Fruit fly (Drosophila melanogaster) whole organism, prepupa: ENCODE results near the gene Bx42.
A peak's percentile ranks its signal among the peaks of the same experiment; 100 is the strongest.

Experiments used
- CG10631 ChIP-seq: fragments of 200-800 bp; sonication (Bioruptor generic); optimal IDR thresholded peaks from 2 replicates; lab custom pipeline; 2016; ENCODE audit warnings: missing biosample characterization, missing genetic modification characterization
- CG10669 ChIP-seq: fragments of 200-800 bp; sonication (Bioruptor generic); optimal IDR thresholded peaks from 3 replicates; lab custom pipeline; 2018; ENCODE audit warnings: missing biosample characterization, mild to moderate bottlenecking, missing genetic modification characterization, moderate library complexity
- CG15336 ChIP-seq: fragments of 200-800 bp; sonication (Bioruptor generic); IDR thresholded peaks from 2 replicates; pipeline ENCODE4 v1.3.6; 2022; ENCODE audit warnings: missing biosample characterization, missing genetic modification characterization
- CG1621 ChIP-seq: fragments of 200-800 bp; sonication (Bioruptor generic); optimal IDR thresholded peaks from 3 replicates; lab custom pipeline; 2018; ENCODE audit warnings: missing biosample characterization, mild to moderate bottlenecking, missing genetic modification characterization
- CG31627 ChIP-seq: fragments of 200-800 bp; sonication (Bioruptor generic); optimal IDR thresholded peaks from 3 replicates; lab custom pipeline; 2016; ENCODE audit warnings: missing biosample characterization, missing genetic modification characterization
- CG32006 ChIP-seq: fragments of 200-800 bp; sonication (Bioruptor generic); optimal IDR thresholded peaks from 3 replicates; lab custom pipeline; 2017; ENCODE audit warnings: missing biosample characterization, mild to moderate bottlenecking, missing genetic modification characterization
- CG34406 ChIP-seq: fragments of 200-800 bp; sonication (Bioruptor generic); optimal IDR thresholded peaks from 3 replicates; lab custom pipeline; 2016; ENCODE audit warnings: missing biosample characterization, missing genetic modification characterization
- CG6808 ChIP-seq: fragments of 200-800 bp; sonication (Bioruptor generic); optimal IDR thresholded peaks from 3 replicates; lab custom pipeline; 2017; ENCODE audit warnings: missing biosample characterization, missing genetic modification characterization, mild to moderate bottlenecking, moderate library complexity, missing genetic modification reagents
- CG7368 ChIP-seq: fragments of 200-800 bp; sonication (Bioruptor generic); optimal IDR thresholded peaks from 3 replicates; lab custom pipeline; 2016; ENCODE audit warnings: missing biosample characterization, missing genetic modification characterization
- CG8119 ChIP-seq: fragments of 200-800 bp; sonication (Bioruptor generic); IDR thresholded peaks from 3 replicates; pipeline ENCODE4 v1.3.6; 2022; ENCODE audit warnings: missing biosample characterization, missing genetic modification characterization
- CG8319 ChIP-seq: fragments of 200-800 bp; sonication (Bioruptor generic); optimal IDR thresholded peaks from 3 replicates; lab custom pipeline; 2016; ENCODE audit warnings: missing biosample characterization, missing genetic modification characterization
- CG8632 ChIP-seq: fragments of 200-800 bp; sonication (Bioruptor generic); optimal IDR thresholded peaks from 3 replicates; lab custom pipeline; 2016; ENCODE audit warnings: missing biosample characterization, missing genetic modification characterization
- CG9139 ChIP-seq: fragments of 200-800 bp; sonication (Bioruptor generic); optimal IDR thresholded peaks from 3 replicates; lab custom pipeline; 2017; ENCODE audit warnings: missing biosample characterization, mild to moderate bottlenecking, missing genetic modification characterization
- Eip75B ChIP-seq: fragments of 200-800 bp; sonication (Bioruptor generic); optimal IDR thresholded peaks from 3 replicates; lab custom pipeline; 2016; ENCODE audit warnings: missing biosample characterization, missing genetic modification characterization
- Eip93F ChIP-seq: fragments of 200-800 bp; sonication (Bioruptor generic); optimal IDR thresholded peaks from 2 replicates; lab custom pipeline; 2016; ENCODE audit warnings: missing biosample characterization, mild to moderate bottlenecking, missing genetic modification characterization
- Ets96B ChIP-seq: fragments of 200-800 bp; optimal IDR thresholded peaks from 2 replicates; lab custom pipeline; 2019; ENCODE audit warnings: missing biosample characterization, mild to moderate bottlenecking, missing genetic modification characterization, moderate library complexity
- Hr38 ChIP-seq: sonication (Bioruptor generic); optimal IDR thresholded peaks from 2 replicates; lab custom pipeline; 2016; ENCODE audit warnings: missing biosample characterization, missing genetic modification characterization
- Hr4 ChIP-seq: fragments of 200-800 bp; sonication (Bioruptor generic); optimal IDR thresholded peaks from 3 replicates; lab custom pipeline; 2016; ENCODE audit warnings: missing biosample characterization, missing genetic modification characterization
- Lpt ChIP-seq: fragments of 200-800 bp; sonication (Bioruptor generic); optimal IDR thresholded peaks from 3 replicates; lab custom pipeline; 2016; ENCODE audit warnings: missing biosample characterization, missing genetic modification characterization
- Smox ChIP-seq: fragments of 200-800 bp; sonication (Bioruptor generic); optimal IDR thresholded peaks from 3 replicates; lab custom pipeline; 2016; ENCODE audit warnings: missing biosample characterization, missing genetic modification characterization
- Sox102F ChIP-seq: fragments of 200-800 bp; sonication (Bioruptor generic); optimal IDR thresholded peaks from 2 replicates; lab custom pipeline; 2016; ENCODE audit warnings: missing biosample characterization, mild to moderate bottlenecking, missing genetic modification characterization
- Sox15 ChIP-seq: fragments of 200-800 bp; sonication (Bioruptor generic); optimal IDR thresholded peaks from 3 replicates; lab custom pipeline; 2016; ENCODE audit warnings: missing biosample characterization, missing genetic modification characterization
- achi ChIP-seq: fragments of 200-800 bp; sonication (Bioruptor generic); optimal IDR thresholded peaks from 3 replicates; lab custom pipeline; 2016; ENCODE audit warnings: missing biosample characterization, missing genetic modification characterization
- acj6 ChIP-seq: fragments of 200-800 bp; sonication (Bioruptor generic); optimal IDR thresholded peaks from 3 replicates; lab custom pipeline; 2016; ENCODE audit warnings: missing biosample characterization, missing genetic modification characterization
- dsx ChIP-seq: fragments of 200-800 bp; optimal IDR thresholded peaks from 3 replicates; lab custom pipeline; 2019; ENCODE audit warnings: missing biosample characterization, mild to moderate bottlenecking, missing genetic modification characterization, moderate library complexity; ENCODE audit not compliant: poor library complexity, severe bottlenecking
- eg ChIP-seq: fragments of 200-800 bp; sonication (Bioruptor generic); IDR thresholded peaks from 3 replicates; pipeline ENCODE4 v1.3.6; 2022; ENCODE audit warnings: missing biosample characterization, missing genetic modification characterization
- fd85E ChIP-seq: fragments of 200-800 bp; sonication (Bioruptor generic); optimal IDR thresholded peaks from 3 replicates; lab custom pipeline; 2016; ENCODE audit warnings: missing biosample characterization, missing genetic modification characterization
- lz ChIP-seq: fragments of 200-800 bp; sonication (Bioruptor generic); optimal IDR thresholded peaks from 3 replicates; lab custom pipeline; 2016; ENCODE audit warnings: missing biosample characterization, missing genetic modification characterization
- net ChIP-seq: fragments of 200-800 bp; sonication (Bioruptor generic); optimal IDR thresholded peaks from 3 replicates; lab custom pipeline; 2016; ENCODE audit warnings: missing biosample characterization, missing genetic modification characterization
- ss ChIP-seq, 2 experiments: fragments of 200-800 bp; sonication (Bioruptor generic); optimal IDR thresholded peaks; 2 replicates in 1 of 2; 3 replicates in 1 of 2; lab custom pipeline; 2017 to 2018; ENCODE audit warnings: mild to moderate bottlenecking in 2 of 2, missing biosample characterization in 2 of 2, missing genetic modification characterization in 2 of 2, moderate library complexity in 1 of 2
- svp ChIP-seq: fragments of 200-800 bp; sonication (Bioruptor generic); peaks from one replicate; lab custom pipeline; 2016; ENCODE audit warnings: missing biosample characterization, missing genetic modification characterization
- vri ChIP-seq: fragments of 200-800 bp; sonication (Bioruptor generic); optimal IDR thresholded peaks from 3 replicates; lab custom pipeline; 2016; ENCODE audit warnings: missing biosample characterization, mild to moderate bottlenecking, missing genetic modification characterization

Bx42 gene

dm6 chrX:9106775-9107283 lies 425 bp upstream of the Bx42 start, which contains the start of gene Arfrp1 (continued):
- TF ChIP-seq CG8632, result no peak
- no peak for TF ChIP-seq CG7368 (GFP tag; lab: Kevin White, UChicago)
- TF ChIP-seq Hr4 (GFP tag; lab: Kevin White, UChicago), result no peak
- TF ChIP-seq CG31627, result peak; percentile 15
- no peak for TF ChIP-seq CG6808
- TF ChIP-seq CG1621 (tag; lab: Kevin White, UChicago), result no peak
- TF ChIP-seq CG10669, result no peak

- TF ChIP-seq CG7368 (GFP tag; lab: Kevin White, UChicago), result no peak
- TF ChIP-seq CG6808, result no peak
- peak; percentile 87 for TF ChIP-seq vri
- TF ChIP-seq svp (GFP tag; lab: Kevin White, UChicago), result peak; percentile 93
- TF ChIP-seq achi (GFP tag; lab: Kevin White, UChicago), result no peak
- no peak for TF ChIP-seq Eip75B (GFP tag; lab: Kevin White, UChicago)
Observed at dm6 chrX:9103308-9104185, 2.9 kb downstream of the Bx42 start, which contains the start of gene CG7766. Gene CG7766 (minus strand): TSS chrX:9103739.

- TF ChIP-seq vri (no peak), CG34406 (GFP tag; lab: Kevin White, UChicago) (no peak), CG10669 (no peak), CG9139 (GFP tag; lab: Kevin White, UChicago) (no peak), net (no peak), CG32006 (no peak), CG31627 (no peak), achi (GFP tag; lab: Kevin White, UChicago) (no peak), CG8119 (no peak), Eip75B (GFP tag; lab: Kevin White, UChicago) (no peak), eg (GFP tag; lab: Robert Waterston, UW) (no peak), CG15336 (GFP tag; lab: Robert Waterston, UW) (no peak), lz (no peak), CG8319 (no peak), fd85E (GFP tag; lab: Kevin White, UChicago) (no peak), CG10631 (GFP tag; lab: Kevin White, UChicago) (no peak)
Observed at dm6 chrX:9102125-9102524, 4.3 kb downstream of the Bx42 start.

dm6 chrX:9093912-9094311 lies 12.5 kb downstream of the Bx42 start:
- TF ChIP-seq svp (GFP tag; lab: Kevin White, UChicago), result peak; percentile 83
- TF ChIP-seq Eip93F (GFP tag; lab: Kevin White, UChicago), result no peak
- no peak for TF ChIP-seq Smox
- TF ChIP-seq Lpt (GFP tag; lab: Kevin White, UChicago), result no peak
- TF ChIP-seq acj6 (GFP tag; lab: Kevin White, UChicago), result no peak
- TF ChIP-seq Sox102F (GFP tag; lab: Kevin White, UChicago), result no peak
- no peak for TF ChIP-seq Hr38
- TF ChIP-seq CG32006, result no peak

- TF ChIP-seq Sox15 (GFP tag; lab: Kevin White, UChicago), result no peak
- no peak for TF ChIP-seq Ets96B (tag; lab: Kevin White, UChicago)
- TF ChIP-seq ss (GFP tag; optimal IDR thresholded peaks at IDR 0.05; lab: Kevin White, UChicago), result no peak
- TF ChIP-seq dsx (GFP tag; lab: Kevin White, UChicago), result no peak
- TF ChIP-seq, all 60 proteins: peak for 0
Observed at dm6 chrX:9093062-9093461, 13.3 kb downstream of the Bx42 start.
